Fruit fly (Drosophila melanogaster): ENCODE data around the gene Rala.
A peak's percentile ranks its signal among the peaks of the same experiment; 100 is the strongest.

The Rala gene

dm6 chrX:3691623-3692553 lies 27.5 kb downstream of the Rala start (continued):
- TF ChIP-seq CG7372 (GFP tag; IDR thresholded peaks at IDR 0.05): peak; percentile 48
- peak; percentile 76 for TF ChIP-seq Rfx (GFP tag; IDR thresholded peaks at IDR 0.05)
- peak; percentile 71 to 79 for TF ChIP-seq chif (GFP tag; optimal IDR thresholded peaks at IDR 0.05)
- TF ChIP-seq dmrt99B (tag; optimal IDR thresholded peaks at IDR 0.05): peak; percentile 83
- TF ChIP-seq danr (GFP tag; IDR thresholded peaks at IDR 0.05): peak; percentile 21; the same call in 1 of the 2 replicates
- peak; percentile 69 for TF ChIP-seq Blimp-1 (GFP tag; optimal IDR thresholded peaks at IDR 0.05)
- 0 out of 2 replicates have a peak, but pooled peaks have one; percentile 44 for TF ChIP-seq CG32767 (GFP tag; IDR thresholded peaks at IDR 0.05)
- no peak for TF ChIP-seq CG3838 (GFP tag; optimal IDR thresholded peaks at IDR 0.05)
- TF ChIP-seq trh (GFP tag; optimal IDR thresholded peaks at IDR 0.05): peak; percentile 30
- TF ChIP-seq NC2α (GFP tag; optimal IDR thresholded peaks at IDR 0.05): peak; percentile 33
- peak in 1 of 2 experiments; percentile 99 for TF ChIP-seq Hr78 (GFP tag; optimal IDR thresholded peaks at IDR 0.05)
- peak; percentile 60 for TF ChIP-seq sens-2 (GFP tag; IDR thresholded peaks at IDR 0.05)
- peak; percentile 39 for TF ChIP-seq sug (tag; optimal IDR thresholded peaks at IDR 0.05)
- TF ChIP-seq Antp (GFP tag; optimal IDR thresholded peaks at IDR 0.05): peak; percentile 80
- TF ChIP-seq CG11085 (GFP tag; IDR thresholded peaks at IDR 0.05): peak; percentile 31; the same call in 1 of the 2 replicates
- peak; percentile 44 for TF ChIP-seq CG6854 (GFP tag; optimal IDR thresholded peaks at IDR 0.05)
- peak; percentile 57 for TF ChIP-seq Rx (GFP tag; IDR thresholded peaks at IDR 0.05)
- peak; percentile 73 for TF ChIP-seq CG14014 (GFP tag; IDR thresholded peaks at IDR 0.05)
- peak; percentile 73 for TF ChIP-seq chn (GFP tag; optimal IDR thresholded peaks at IDR 0.05)
- TF ChIP-seq CG16863 (GFP tag; optimal IDR thresholded peaks at IDR 0.05): peak; percentile 76
- TF ChIP-seq fd102C (GFP tag; optimal IDR thresholded peaks at IDR 0.05): peak; percentile 6
- peak; percentile 83 for TF ChIP-seq abd-A (tag; optimal IDR thresholded peaks at IDR 0.05)
- 0 out of 2 replicates have a peak, but pooled peaks have one; percentile 8 for TF ChIP-seq CkIIα-i1 (GFP tag; IDR thresholded peaks at IDR 0.05)
- TF ChIP-seq CG3163 (GFP tag; optimal IDR thresholded peaks at IDR 0.05): peak; percentile 84
- peak; percentile 84 for TF ChIP-seq CG11504 (tag; optimal IDR thresholded peaks at IDR 0.05)
- TF ChIP-seq lola (GFP tag; optimal IDR thresholded peaks at IDR 0.05): peak in 1 of 3 experiments; percentile 74
- no peak for TF ChIP-seq h (optimal IDR thresholded peaks at IDR 0.05)
- TF ChIP-seq CG17912 (GFP tag; optimal IDR thresholded peaks at IDR 0.05): no peak
- TF ChIP-seq CG3847 (GFP tag; IDR thresholded peaks at IDR 0.05): peak; percentile 65
- TF ChIP-seq CG30403 (GFP tag; optimal IDR thresholded peaks at IDR 0.05): peak; percentile 76
- peak; percentile 43 for TF ChIP-seq fd64A (GFP tag; optimal IDR thresholded peaks at IDR 0.05)
- TF ChIP-seq CG16813 (GFP tag; IDR thresholded peaks at IDR 0.05; ENCODE audit: partially characterized antibody): no peak
- TF ChIP-seq CG16815 (GFP tag; optimal IDR thresholded peaks at IDR 0.05): peak; percentile 79
- TF ChIP-seq HHEX (GFP tag; optimal IDR thresholded peaks at IDR 0.05): peak; percentile 69
- peak; percentile 69 for TF ChIP-seq CG6254 (GFP tag; optimal IDR thresholded peaks at IDR 0.05)
- peak; percentile 66; the same call in 1 of the 2 replicates for TF ChIP-seq dimm (GFP tag; IDR thresholded peaks at IDR 0.05)
- peak; percentile 84 for TF ChIP-seq phol (tag; optimal IDR thresholded peaks at IDR 0.05)
- peak; percentile 68 for TF ChIP-seq jing (GFP tag; optimal IDR thresholded peaks at IDR 0.05)
- TF ChIP-seq MBD-R2 (GFP tag; IDR thresholded peaks at IDR 0.05): peak; percentile 45; the same call in 1 of the 2 replicates
- TF ChIP-seq CG6791 (GFP tag; IDR thresholded peaks at IDR 0.05; ENCODE audit: partially characterized antibody): no peak; the same call in 2 of the 3 replicates
- TF ChIP-seq vnd (GFP tag; IDR thresholded peaks at IDR 0.05; ENCODE audit: partially characterized antibody): no peak
- TF ChIP-seq nmo (GFP tag; optimal IDR thresholded peaks at IDR 0.05): peak; percentile 82
- TF ChIP-seq dati (GFP tag; IDR thresholded peaks at IDR 0.05): no peak
- TF ChIP-seq Dek (tag; optimal IDR thresholded peaks at IDR 0.05): peak; percentile 64
- TF ChIP-seq Atf-2 (GFP tag; optimal IDR thresholded peaks at IDR 0.05): peak; percentile 66
- TF ChIP-seq CG3726 (GFP tag; IDR thresholded peaks at IDR 0.05): 0 out of 3 replicates have a peak, but pooled peaks have one; percentile 50
- TF ChIP-seq tio (GFP tag; optimal IDR thresholded peaks at IDR 0.05): peak; percentile 44
